Worm (Caenorhabditis elegans) whole organism, midembryonic: ENCODE measurements around the gene fbxc-34.

Experiments used
- T22C8.4 ChIP-seq: fragments of 200-800 bp; sonication (Bioruptor generic); IDR thresholded peaks from 2 replicates; pipeline ENCODE4 v1.3.6; 2022; ENCODE audit warnings: missing genetic modification characterization, missing compliant biosample characterization
- cog-1 ChIP-seq: sonication (generic microtip); optimal IDR thresholded peaks from 2 replicates; lab custom pipeline; 2016; ENCODE audit warnings: missing genetic modification characterization, missing compliant biosample characterization
- flt-1 ChIP-seq: fragments of 200-800 bp; sonication (Bioruptor generic); IDR thresholded peaks from 2 replicates; pipeline ENCODE4 v1.3.6; 2022; ENCODE audit warnings: missing genetic modification characterization, missing compliant biosample characterization
- med-1 ChIP-seq: sonication (generic microtip); optimal IDR thresholded peaks from 2 replicates; lab custom pipeline; 2017; ENCODE audit warnings: missing genetic modification characterization, mild to moderate bottlenecking, missing compliant biosample characterization, antibody characterized with exemption, missing genetic modification reagents; ENCODE audit not compliant: insufficient read depth
- ref-1 ChIP-seq: fragments of 200-800 bp; sonication (Bioruptor generic); conservative IDR thresholded peaks from 2 replicates; pipeline ENCODE4 v1.3.6; 2022; ENCODE audit warnings: missing genetic modification reagents, missing genetic modification characterization, missing compliant biosample characterization
- tab-1 ChIP-seq: fragments of 200-800 bp; sonication (Bioruptor generic); IDR thresholded peaks from 2 replicates; pipeline ENCODE4 v1.3.6; 2022; ENCODE audit warnings: missing genetic modification characterization, missing compliant biosample characterization
- ztf-23 ChIP-seq: fragments of 200-800 bp; sonication (Bioruptor generic); IDR thresholded peaks from 2 replicates; pipeline ENCODE4 v1.3.6; 2022; ENCODE audit warnings: missing genetic modification reagents, missing genetic modification characterization, missing compliant biosample characterization
- ztf-29 ChIP-seq: fragments of 200-800 bp; sonication (Bioruptor generic); IDR thresholded peaks from 2 replicates; pipeline ENCODE4 v1.3.6; 2022; ENCODE audit warnings: missing genetic modification reagents, missing genetic modification characterization, missing compliant biosample characterization

DNA sequence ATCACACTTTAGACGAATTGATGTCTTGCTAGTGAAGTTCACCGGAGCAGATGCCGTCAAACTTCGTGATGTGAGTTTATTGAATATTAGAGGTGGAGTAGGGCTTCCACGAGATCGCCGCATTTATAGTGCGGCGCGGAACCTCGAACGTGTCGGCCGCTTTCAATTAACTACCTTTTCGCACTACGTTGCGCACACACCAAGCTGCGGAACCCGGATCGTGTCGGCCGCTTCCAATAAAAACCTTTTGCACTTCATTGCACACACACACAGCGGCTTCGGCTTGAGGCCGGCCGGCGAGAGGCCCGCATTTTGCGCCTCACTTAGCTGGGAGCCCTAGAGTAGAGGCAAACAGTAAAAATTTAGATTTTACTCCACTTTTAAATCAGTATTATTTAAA, 25.6 kb upstream of the fbxc-34 start:
- no peak for TF ChIP-seq ztf-29 (GFP tag; lab: Robert Waterston, UW)
- TF ChIP-seq cog-1 (tag; lab: Kevin White, UChicago) = no peak
- no peak for TF ChIP-seq ztf-23 (GFP tag; lab: Robert Waterston, UW)
- no peak for TF ChIP-seq tab-1 (GFP tag; lab: Robert Waterston, UW)
- TF ChIP-seq med-1 (GFP tag; lab: Kevin White, UChicago) = no peak
- TF ChIP-seq T22C8.4 (GFP tag; lab: Robert Waterston, UW) = no peak
- no peak for TF ChIP-seq flt-1
- no peak for TF ChIP-seq ref-1 (GFP tag; lab: Robert Waterston, UW)
